Worm (Caenorhabditis elegans): ENCODE measurements around the gene fbxa-7.

ce11 chrIII:2227407-2227806, 23.8 kb downstream of the fbxa-7 start, which contains the start of gene fbxa-62:
- no peak for TF ChIP-seq nhr-10 (tag; optimal IDR thresholded peaks at IDR 0.05)
- no peak for TF ChIP-seq crh-2 (tag; optimal IDR thresholded peaks at IDR 0.05)
- no peak for TF ChIP-seq R02D3.7 (tag; optimal IDR thresholded peaks at IDR 0.05)
- TF ChIP-seq lin-39 (tag; optimal IDR thresholded peaks at IDR 0.05) = no peak
- TF ChIP-seq ceh-16 (tag; optimal IDR thresholded peaks at IDR 0.05) = no peak
- no peak for TF ChIP-seq ztf-11 (tag; optimal IDR thresholded peaks at IDR 0.05)
- no peak for TF ChIP-seq ztf-1 (GFP tag; conservative IDR thresholded peaks at IDR 0.05)
- no peak for TF ChIP-seq lin-11 (tag; optimal IDR thresholded peaks at IDR 0.05)
- TF ChIP-seq ceh-82 (tag; optimal IDR thresholded peaks at IDR 0.05) = no peak
- TF ChIP-seq unc-62 (GFP tag; optimal IDR thresholded peaks at IDR 0.05) = no peak
- no peak for TF ChIP-seq snpc-4 (tag; optimal IDR thresholded peaks at IDR 0.05)
- no peak for TF ChIP-seq ama-1 (optimal IDR thresholded peaks at IDR 0.05)

All from whole organism, L2 larva.